Fruit fly (Drosophila melanogaster) whole organism, embryonic: Measurements from ENCODE around the gene eIF4E5.

Experiments used
- Adf1 ChIP-seq: fragments of 200-800 bp; sonication (Bioruptor generic); IDR thresholded peaks from 2 replicates; pipeline ENCODE4 v1.3.6; 2022; ENCODE audit warnings: missing biosample characterization, missing genetic modification characterization
- Atf3 ChIP-seq: fragments of 200-800 bp; sonication (Bioruptor generic); optimal IDR thresholded peaks from 3 replicates; lab custom pipeline; 2016; ENCODE audit warnings: missing biosample characterization, missing genetic modification characterization
- CG1024 ChIP-seq: fragments of 200-800 bp; sonication (Bioruptor generic); IDR thresholded peaks from 2 replicates; pipeline ENCODE4 v1.3.6; 2022; ENCODE audit warnings: missing biosample characterization, missing genetic modification characterization
- CG1233 ChIP-seq: fragments of 200-800 bp; sonication (Bioruptor generic); optimal IDR thresholded peaks from 4 replicates; lab custom pipeline; 2018; ENCODE audit warnings: missing biosample characterization, mild to moderate bottlenecking, missing genetic modification characterization
- CG12942 ChIP-seq: fragments of 200-800 bp; sonication (Bioruptor generic); optimal IDR thresholded peaks from 3 replicates; lab custom pipeline; 2016; ENCODE audit warnings: missing biosample characterization, missing genetic modification characterization
- CG17612 ChIP-seq: fragments of 200-800 bp; sonication (Bioruptor generic); IDR thresholded peaks from 2 replicates; pipeline ENCODE4 v1.3.6; 2022; ENCODE audit warnings: missing biosample characterization, missing genetic modification characterization
- CG1792 ChIP-seq: fragments of 200-800 bp; sonication (Bioruptor generic); optimal IDR thresholded peaks from 2 replicates; lab custom pipeline; 2016; ENCODE audit warnings: missing biosample characterization, missing genetic modification characterization
- CG2678 ChIP-seq: fragments of 200-800 bp; sonication (Bioruptor generic); optimal IDR thresholded peaks from 3 replicates; lab custom pipeline; 2019; ENCODE audit warnings: missing biosample characterization, mild to moderate bottlenecking, missing genetic modification characterization, moderate library complexity
- CG34224 ChIP-seq: fragments of 200-800 bp; sonication (Bioruptor generic); IDR thresholded peaks from 3 replicates; pipeline ENCODE4 v1.3.6; 2022; ENCODE audit warnings: missing biosample characterization, missing genetic modification characterization; ENCODE audit not compliant: partially characterized antibody
- CG4328 ChIP-seq: fragments of 200-800 bp; sonication (Bioruptor generic); optimal IDR thresholded peaks from 3 replicates; lab custom pipeline; 2017; ENCODE audit warnings: missing biosample characterization, missing genetic modification reagents, missing genetic modification characterization
- CG6813 ChIP-seq: fragments of 200-800 bp; sonication (Bioruptor generic); optimal IDR thresholded peaks from 2 replicates; lab custom pipeline; 2017; ENCODE audit warnings: missing biosample characterization, missing genetic modification characterization, mild to moderate bottlenecking, moderate library complexity, missing genetic modification reagents
- CG7372 ChIP-seq: fragments of 200-800 bp; sonication (Bioruptor generic); IDR thresholded peaks from 2 replicates; pipeline ENCODE4 v1.3.6; 2022; ENCODE audit warnings: missing biosample characterization, missing genetic modification characterization
- CG8290 ChIP-seq, 3 experiments: fragments of 200-800 bp; sonication (Bioruptor generic); optimal IDR thresholded peaks; 2 replicates each; lab custom pipeline; 2016 to 2019; ENCODE audit warnings: missing biosample characterization in 3 of 3, missing genetic modification characterization in 3 of 3, mild to moderate bottlenecking in 2 of 3, moderate library complexity in 1 of 3
- CG8924 ChIP-seq: fragments of 200-800 bp; optimal IDR thresholded peaks from 3 replicates; lab custom pipeline; 2019; ENCODE audit warnings: missing biosample characterization, mild to moderate bottlenecking, missing genetic modification characterization, moderate library complexity
- D19A ChIP-seq: fragments of 200-800 bp; optimal IDR thresholded peaks from 3 replicates; lab custom pipeline; 2019; ENCODE audit warnings: missing biosample characterization, mild to moderate bottlenecking, missing genetic modification characterization, moderate library complexity
- Dek ChIP-seq: fragments of 200-800 bp; sonication (Bioruptor generic); optimal IDR thresholded peaks from 3 replicates; lab custom pipeline; 2019; ENCODE audit warnings: missing biosample characterization, mild to moderate bottlenecking, missing genetic modification characterization, moderate library complexity
- Dip3 ChIP-seq: fragments of 200-800 bp; sonication (Bioruptor generic); optimal IDR thresholded peaks from 3 replicates; lab custom pipeline; 2016; ENCODE audit warnings: missing biosample characterization, missing genetic modification characterization
- E2f2 ChIP-seq: fragments of 200-800 bp; sonication (Bioruptor generic); IDR thresholded peaks from 2 replicates; pipeline ENCODE4 v1.3.6; 2022; ENCODE audit warnings: missing biosample characterization, missing genetic modification characterization
- ERR ChIP-seq: fragments of 200-800 bp; sonication (Bioruptor generic); optimal IDR thresholded peaks from 2 replicates; lab custom pipeline; 2016; ENCODE audit warnings: missing biosample characterization, missing genetic modification characterization
- Ets65A ChIP-seq: fragments of 200-800 bp; sonication (Bioruptor generic); peaks from one replicate; lab custom pipeline; 2016; ENCODE audit warnings: missing biosample characterization, missing genetic modification characterization
- Hr39 ChIP-seq: fragments of >200 bp; optimal IDR thresholded peaks from 2 replicates; lab custom pipeline; 2017
- Kr ChIP-seq: fragments of 200-800 bp; sonication (Bioruptor generic); optimal IDR thresholded peaks from 2 replicates; lab custom pipeline; 2017; ENCODE audit warnings: missing biosample characterization, mild to moderate bottlenecking, missing genetic modification characterization
- Lim3 ChIP-seq: fragments of 200-800 bp; sonication (Bioruptor generic); IDR thresholded peaks from 2 replicates; pipeline ENCODE4 v1.3.6; 2022; ENCODE audit warnings: missing biosample characterization, missing genetic modification characterization
- MTF-1 ChIP-seq: fragments of 200-800 bp; sonication (Bioruptor generic); optimal IDR thresholded peaks from 2 replicates; lab custom pipeline; 2018; ENCODE audit warnings: missing biosample characterization, mild to moderate bottlenecking, missing genetic modification characterization, borderline replicate concordance
- Mrtf ChIP-seq: fragments of 200-800 bp; sonication (Bioruptor generic); IDR thresholded peaks from 3 replicates; pipeline ENCODE4 v1.3.6; 2022; ENCODE audit warnings: missing biosample characterization, missing genetic modification characterization
- NC2β ChIP-seq: fragments of 200-800 bp; sonication (Bioruptor generic); optimal IDR thresholded peaks from 2 replicates; lab custom pipeline; 2016; ENCODE audit warnings: missing biosample characterization, missing genetic modification characterization
- Nf-YA ChIP-seq: fragments of 200-800 bp; sonication (Bioruptor generic); IDR thresholded peaks from 2 replicates; pipeline ENCODE4 v1.3.6; 2022; ENCODE audit warnings: missing biosample characterization, missing genetic modification characterization
- Nf-YB ChIP-seq: fragments of 200-800 bp; sonication (Bioruptor generic); optimal IDR thresholded peaks from 3 replicates; lab custom pipeline; 2019; ENCODE audit warnings: missing biosample characterization, mild to moderate bottlenecking, missing genetic modification characterization, moderate library complexity
- Oli ChIP-seq: fragments of 200-800 bp; sonication (Bioruptor generic); optimal IDR thresholded peaks from 2 replicates; lab custom pipeline; 2018; ENCODE audit warnings: missing biosample characterization, mild to moderate bottlenecking, missing genetic modification characterization, moderate library complexity
- Optix ChIP-seq: fragments of 200-800 bp; sonication (Bioruptor generic); IDR thresholded peaks from 3 replicates; pipeline ENCODE4 v1.3.6; 2022; ENCODE audit warnings: missing biosample characterization, missing genetic modification characterization
- Ssrp ChIP-seq: fragments of 200-800 bp; sonication (Bioruptor generic); optimal IDR thresholded peaks from 2 replicates; lab custom pipeline; 2018; ENCODE audit warnings: missing biosample characterization, mild to moderate bottlenecking, missing genetic modification characterization, moderate library complexity
- Usf ChIP-seq: fragments of 200-800 bp; sonication (Bioruptor generic); optimal IDR thresholded peaks from 2 replicates; lab custom pipeline; 2017; ENCODE audit warnings: missing genotype, missing biosample characterization, missing genetic modification characterization
- ara ChIP-seq: fragments of 200-800 bp; sonication (Bioruptor generic); IDR thresholded peaks from 2 replicates; pipeline ENCODE4 v1.3.6; 2022; ENCODE audit warnings: missing biosample characterization, missing genetic modification characterization
- btn ChIP-seq: fragments of 200-800 bp; sonication (Bioruptor generic); optimal IDR thresholded peaks from 2 replicates; lab custom pipeline; 2016; ENCODE audit warnings: missing biosample characterization, missing genetic modification characterization
- cad ChIP-seq: fragments of >200 bp; optimal IDR thresholded peaks from 2 replicates; lab custom pipeline; 2017; ENCODE audit warnings: missing biosample characterization, missing genetic modification characterization
- cg ChIP-seq: fragments of 200-800 bp; sonication (Bioruptor generic); optimal IDR thresholded peaks from 3 replicates; lab custom pipeline; 2019; ENCODE audit warnings: missing biosample characterization, mild to moderate bottlenecking, missing genetic modification characterization, moderate library complexity
- chm ChIP-seq: fragments of 200-800 bp; sonication (Bioruptor generic); IDR thresholded peaks from 2 replicates; pipeline ENCODE4 v1.3.6; 2022; ENCODE audit warnings: missing biosample characterization, missing genetic modification characterization
- esg ChIP-seq: fragments of 200-800 bp; sonication (Bioruptor generic); conservative IDR thresholded peaks from 2 replicates; pipeline ENCODE4 v1.3.6; 2022; ENCODE audit warnings: missing biosample characterization, missing genetic modification characterization
- eyg ChIP-seq: fragments of 200-800 bp; sonication (Bioruptor generic); optimal IDR thresholded peaks from 3 replicates; lab custom pipeline; 2016; ENCODE audit warnings: missing biosample characterization, missing genetic modification characterization
- gcm2 ChIP-seq: fragments of 200-800 bp; sonication (Bioruptor generic); optimal IDR thresholded peaks from 2 replicates; lab custom pipeline; 2016; ENCODE audit warnings: missing biosample characterization, missing genetic modification characterization
- grau ChIP-seq: fragments of 200-800 bp; optimal IDR thresholded peaks from 3 replicates; lab custom pipeline; 2019; ENCODE audit warnings: missing biosample characterization, mild to moderate bottlenecking, missing genetic modification characterization, moderate library complexity
- gt ChIP-seq: fragments of 200-800 bp; sonication (Bioruptor generic); IDR thresholded peaks from 2 replicates; pipeline ENCODE4 v1.3.6; 2022; ENCODE audit warnings: missing biosample characterization, missing genetic modification characterization
- ham ChIP-seq: fragments of 200-800 bp; sonication (Bioruptor generic); IDR thresholded peaks from 2 replicates; pipeline ENCODE4 v1.3.6; 2022; ENCODE audit warnings: missing biosample characterization, missing genetic modification characterization
- jigr1 ChIP-seq: fragments of 200-800 bp; sonication (Bioruptor generic); IDR thresholded peaks from 3 replicates; pipeline ENCODE4 v1.3.6; 2022; ENCODE audit warnings: missing biosample characterization, missing genetic modification characterization
- lilli ChIP-seq: fragments of 200-800 bp; sonication (Bioruptor generic); optimal IDR thresholded peaks from 3 replicates; lab custom pipeline; 2016; ENCODE audit warnings: missing biosample characterization, missing genetic modification characterization
- mam ChIP-seq: fragments of 200-800 bp; sonication (Bioruptor generic); optimal IDR thresholded peaks from 3 replicates; lab custom pipeline; 2016; ENCODE audit warnings: missing biosample characterization, missing genetic modification characterization
- mirr ChIP-seq: fragments of 200-800 bp; sonication (Bioruptor generic); optimal IDR thresholded peaks from 3 replicates; lab custom pipeline; 2018; ENCODE audit warnings: missing biosample characterization, mild to moderate bottlenecking, missing genetic modification characterization
- nau ChIP-seq: fragments of 200-800 bp; sonication (Bioruptor generic); optimal IDR thresholded peaks from 3 replicates; lab custom pipeline; 2017; ENCODE audit warnings: missing biosample characterization, mild to moderate bottlenecking, missing genetic modification characterization, missing genetic modification reagents
- oc ChIP-seq: fragments of 200-800 bp; sonication (Bioruptor generic); optimal IDR thresholded peaks from 2 replicates; lab custom pipeline; 2018; ENCODE audit warnings: missing biosample characterization, mild to moderate bottlenecking, missing genetic modification characterization, moderate library complexity
- sens-2 ChIP-seq: fragments of 200-800 bp; sonication (Bioruptor generic); IDR thresholded peaks from 2 replicates; pipeline ENCODE4 v1.3.6; 2022; ENCODE audit warnings: missing biosample characterization, missing genetic modification characterization
- seq ChIP-seq: fragments of 200-800 bp; sonication (Bioruptor generic); IDR thresholded peaks from 2 replicates; pipeline ENCODE4 v1.3.6; 2022; ENCODE audit warnings: missing biosample characterization, missing genetic modification characterization
- usp ChIP-seq: fragments of >200 bp; optimal IDR thresholded peaks from 2 replicates; lab custom pipeline; 2017; ENCODE audit warnings: missing biosample characterization, missing genetic modification characterization
- zen2 ChIP-seq: fragments of 200-800 bp; sonication (Bioruptor generic); IDR thresholded peaks from 3 replicates; pipeline ENCODE4 v1.3.6; 2022; ENCODE audit warnings: missing biosample characterization, missing genetic modification characterization; ENCODE audit not compliant: partially characterized antibody

eIF4E5 gene

dm6 chr3L:7848617-7849016 is 46.1 kb upstream of the eIF4E5 start (continued):
- no peak for TF ChIP-seq Dip3 (GFP tag; lab: Kevin White, UChicago)
- TF ChIP-seq btn (GFP tag; lab: Kevin White, UChicago): no peak
- no peak for TF ChIP-seq Atf3 (GFP tag; lab: Kevin White, UChicago)
- TF ChIP-seq seq (GFP tag; lab: Robert Waterston, UW): no peak
- TF ChIP-seq eyg (GFP tag; lab: Kevin White, UChicago): no peak
- TF ChIP-seq CG8290 (GFP tag; optimal IDR thresholded peaks at IDR 0.05; lab: Kevin White, UChicago): no peak
- no peak for TF ChIP-seq CG8290 (tag; optimal IDR thresholded peaks at IDR 0.05; lab: Kevin White, UChicago)
- TF ChIP-seq nau: no peak
- no peak for TF ChIP-seq D19A (tag; lab: Kevin White, UChicago)
- TF ChIP-seq NC2β: no peak
- no peak for TF ChIP-seq Kr (GFP tag; lab: Kevin White, UChicago)
- TF ChIP-seq Lim3 (GFP tag; lab: Robert Waterston, UW): no peak
- no peak for TF ChIP-seq CG4328
- TF ChIP-seq CG1792: no peak
- no peak for TF ChIP-seq CG6813 (GFP tag; lab: Kevin White, UChicago)
- TF ChIP-seq Oli: peak; percentile 19
- TF ChIP-seq ERR (GFP tag; lab: Kevin White, UChicago): no peak
- no peak for TF ChIP-seq Hr39 (lab: Kevin White, UChicago)
- TF ChIP-seq zen2 (GFP tag; lab: Robert Waterston, UW): no peak
- peak; percentile 14 for TF ChIP-seq CG2678 (tag; lab: Kevin White, UChicago)
- no peak for TF ChIP-seq CG1233 (GFP tag; lab: Kevin White, UChicago)
- TF ChIP-seq CG34224 (GFP tag; lab: Robert Waterston, UW): no peak
- no peak for TF ChIP-seq ham (GFP tag; lab: Robert Waterston, UW)
- no peak for TF ChIP-seq Dek (tag; lab: Kevin White, UChicago)
- TF ChIP-seq Nf-YA (GFP tag; lab: Robert Waterston, UW): no peak
- TF ChIP-seq CG1024 (GFP tag; lab: Robert Waterston, UW): no peak
- TF ChIP-seq Ssrp (tag; lab: Kevin White, UChicago): no peak
- no peak for TF ChIP-seq E2f2 (GFP tag; lab: Robert Waterston, UW)
- no peak for TF ChIP-seq sens-2 (GFP tag; lab: Robert Waterston, UW)
- TF ChIP-seq CG7372 (GFP tag; lab: Robert Waterston, UW): no peak
- peak; percentile 44 for TF ChIP-seq Ets65A (GFP tag; lab: Kevin White, UChicago)
- no peak for TF ChIP-seq Nf-YB (GFP tag; lab: Kevin White, UChicago)
- no peak for TF ChIP-seq MTF-1 (GFP tag; lab: Kevin White, UChicago)
- TF ChIP-seq lilli: no peak
- TF ChIP-seq esg (GFP tag; lab: Robert Waterston, UW): no peak
- no peak for TF ChIP-seq CG12942
- TF ChIP-seq Usf: no peak
- TF ChIP-seq gt (GFP tag; lab: Robert Waterston, UW): no peak
- no peak for TF ChIP-seq gcm2 (GFP tag; lab: Kevin White, UChicago)
- TF ChIP-seq CG8924 (tag; lab: Kevin White, UChicago): no peak
- TF ChIP-seq Adf1 (GFP tag; lab: Robert Waterston, UW): no peak
- no peak for TF ChIP-seq ara (GFP tag; lab: Robert Waterston, UW)
- no peak for TF ChIP-seq oc (tag; lab: Kevin White, UChicago)
- TF ChIP-seq chm (GFP tag; lab: Robert Waterston, UW): no peak
- no peak for TF ChIP-seq CG17612 (GFP tag; lab: Robert Waterston, UW)
- no peak for TF ChIP-seq mirr (GFP tag; lab: Kevin White, UChicago)
- TF ChIP-seq cg (GFP tag; lab: Kevin White, UChicago): no peak
- no peak for TF ChIP-seq usp
- TF ChIP-seq mam (GFP tag; lab: Kevin White, UChicago): no peak
- no peak for TF ChIP-seq Optix (GFP tag; lab: Robert Waterston, UW)
- TF ChIP-seq grau (tag; lab: Kevin White, UChicago): peak; percentile 28
- TF ChIP-seq jigr1 (GFP tag; lab: Robert Waterston, UW): no peak
- TF ChIP-seq Mrtf: no peak
- no peak for TF ChIP-seq cad (GFP tag; lab: Kevin White, UChicago)
